Fruit fly (Drosophila melanogaster) S2 (cell line): ENCODE measurements around the gene CG43732.

Experiments used
- CG8478 ChIP-seq: fragments of >200 bp; optimal IDR thresholded peaks from 2 replicates; lab custom pipeline; 2018
- CTCF ChIP-seq, 2 experiments: fragments of >200 bp; optimal IDR thresholded peaks; 2 replicates each; lab custom pipeline; 2018

dm6 chr3R:18914594-18915275 is 35.3 kb upstream of the CG43732 start, which contains the start of gene Xrp1:
- TF ChIP-seq CTCF (optimal IDR thresholded peaks at IDR 0.05; lab: Kevin White, UChicago) (no peak), CG8478 (lab: Kevin White, UChicago) (no peak)
